Fruit fly (Drosophila melanogaster) whole organism, prepupa: ENCODE measurements around the gene Tusp.
A peak's percentile ranks its signal among the peaks of the same experiment; 100 is the strongest.

Experiments
- CG10631 ChIP-seq: fragments of 200-800 bp; sonication (Bioruptor generic); optimal IDR thresholded peaks from 2 replicates; lab custom pipeline; 2016; ENCODE audit warnings: missing biosample characterization, missing genetic modification characterization
- CG10669 ChIP-seq: fragments of 200-800 bp; sonication (Bioruptor generic); optimal IDR thresholded peaks from 3 replicates; lab custom pipeline; 2018; ENCODE audit warnings: missing biosample characterization, mild to moderate bottlenecking, missing genetic modification characterization, moderate library complexity
- CG11294 ChIP-seq: fragments of 200-800 bp; sonication (Bioruptor generic); IDR thresholded peaks from 2 replicates; pipeline ENCODE4 v1.3.6; 2022; ENCODE audit warnings: missing biosample characterization, missing genetic modification characterization
- CG11762 ChIP-seq: fragments of 200-800 bp; sonication (Bioruptor generic); optimal IDR thresholded peaks from 3 replicates; lab custom pipeline; 2016; ENCODE audit warnings: missing biosample characterization, missing genetic modification characterization; ENCODE audit not compliant: insufficient read depth
- CG11902 ChIP-seq: fragments of 200-800 bp; sonication (Bioruptor generic); optimal IDR thresholded peaks from 3 replicates; lab custom pipeline; 2016; ENCODE audit warnings: missing biosample characterization, missing genetic modification characterization
- CG15336 ChIP-seq: fragments of 200-800 bp; sonication (Bioruptor generic); IDR thresholded peaks from 2 replicates; pipeline ENCODE4 v1.3.6; 2022; ENCODE audit warnings: missing biosample characterization, missing genetic modification characterization
- CG1621 ChIP-seq: fragments of 200-800 bp; sonication (Bioruptor generic); optimal IDR thresholded peaks from 3 replicates; lab custom pipeline; 2018; ENCODE audit warnings: missing biosample characterization, mild to moderate bottlenecking, missing genetic modification characterization
- CG16779 ChIP-seq: fragments of 200-800 bp; sonication (Bioruptor generic); optimal IDR thresholded peaks from 3 replicates; lab custom pipeline; 2017; ENCODE audit warnings: missing biosample characterization, mild to moderate bottlenecking, missing genetic modification characterization
- CG3032 ChIP-seq: fragments of 200-800 bp; optimal IDR thresholded peaks from 2 replicates; lab custom pipeline; 2019; ENCODE audit warnings: missing biosample characterization, mild to moderate bottlenecking, missing genetic modification characterization, moderate library complexity
- CG31627 ChIP-seq: fragments of 200-800 bp; sonication (Bioruptor generic); optimal IDR thresholded peaks from 3 replicates; lab custom pipeline; 2016; ENCODE audit warnings: missing biosample characterization, missing genetic modification characterization
- CG32006 ChIP-seq: fragments of 200-800 bp; sonication (Bioruptor generic); optimal IDR thresholded peaks from 3 replicates; lab custom pipeline; 2017; ENCODE audit warnings: missing biosample characterization, mild to moderate bottlenecking, missing genetic modification characterization
- CG34406 ChIP-seq: fragments of 200-800 bp; sonication (Bioruptor generic); optimal IDR thresholded peaks from 3 replicates; lab custom pipeline; 2016; ENCODE audit warnings: missing biosample characterization, missing genetic modification characterization
- CG3919 ChIP-seq: fragments of 200-800 bp; sonication (Bioruptor generic); optimal IDR thresholded peaks from 3 replicates; lab custom pipeline; 2016; ENCODE audit warnings: missing biosample characterization, missing genetic modification characterization
- CG4318 ChIP-seq: fragments of 200-800 bp; sonication (Bioruptor generic); optimal IDR thresholded peaks from 3 replicates; lab custom pipeline; 2017; ENCODE audit warnings: missing biosample characterization, mild to moderate bottlenecking, missing genetic modification characterization
- CG6163 ChIP-seq: fragments of 200-800 bp; sonication (Bioruptor generic); IDR thresholded peaks from 3 replicates; pipeline ENCODE4 v1.3.6; 2022; ENCODE audit warnings: missing biosample characterization, missing genetic modification characterization
- CG6792 ChIP-seq: fragments of 200-800 bp; sonication (Bioruptor generic); optimal IDR thresholded peaks from 3 replicates; lab custom pipeline; 2016; ENCODE audit warnings: missing biosample characterization, missing genetic modification characterization
- CG6808 ChIP-seq: fragments of 200-800 bp; sonication (Bioruptor generic); optimal IDR thresholded peaks from 3 replicates; lab custom pipeline; 2017; ENCODE audit warnings: missing biosample characterization, missing genetic modification characterization, mild to moderate bottlenecking, moderate library complexity, missing genetic modification reagents
- CG6854 ChIP-seq: fragments of 200-800 bp; sonication (Bioruptor generic); optimal IDR thresholded peaks from 2 replicates; lab custom pipeline; 2017; ENCODE audit warnings: missing biosample characterization, mild to moderate bottlenecking, missing genetic modification characterization
- CG7368 ChIP-seq: fragments of 200-800 bp; sonication (Bioruptor generic); optimal IDR thresholded peaks from 3 replicates; lab custom pipeline; 2016; ENCODE audit warnings: missing biosample characterization, missing genetic modification characterization
- CG8319 ChIP-seq: fragments of 200-800 bp; sonication (Bioruptor generic); optimal IDR thresholded peaks from 3 replicates; lab custom pipeline; 2016; ENCODE audit warnings: missing biosample characterization, missing genetic modification characterization
- CG8632 ChIP-seq: fragments of 200-800 bp; sonication (Bioruptor generic); optimal IDR thresholded peaks from 3 replicates; lab custom pipeline; 2016; ENCODE audit warnings: missing biosample characterization, missing genetic modification characterization
- CG9139 ChIP-seq: fragments of 200-800 bp; sonication (Bioruptor generic); optimal IDR thresholded peaks from 3 replicates; lab custom pipeline; 2017; ENCODE audit warnings: missing biosample characterization, mild to moderate bottlenecking, missing genetic modification characterization
- Eip75B ChIP-seq: fragments of 200-800 bp; sonication (Bioruptor generic); optimal IDR thresholded peaks from 3 replicates; lab custom pipeline; 2016; ENCODE audit warnings: missing biosample characterization, missing genetic modification characterization
- Eip78C ChIP-seq: fragments of 200-800 bp; sonication (Bioruptor generic); peaks from one replicate; lab custom pipeline; 2016; ENCODE audit warnings: missing biosample characterization, missing genetic modification characterization
- Ets21C ChIP-seq: fragments of 200-800 bp; sonication (Bioruptor generic); optimal IDR thresholded peaks from 3 replicates; lab custom pipeline; 2016; ENCODE audit warnings: missing biosample characterization, missing genetic modification characterization
- Ets96B ChIP-seq: fragments of 200-800 bp; optimal IDR thresholded peaks from 2 replicates; lab custom pipeline; 2019; ENCODE audit warnings: missing biosample characterization, mild to moderate bottlenecking, missing genetic modification characterization, moderate library complexity
- Lpt ChIP-seq: fragments of 200-800 bp; sonication (Bioruptor generic); optimal IDR thresholded peaks from 3 replicates; lab custom pipeline; 2016; ENCODE audit warnings: missing biosample characterization, missing genetic modification characterization
- Met ChIP-seq: fragments of 200-800 bp; sonication (Bioruptor generic); optimal IDR thresholded peaks from 3 replicates; lab custom pipeline; 2016; ENCODE audit warnings: missing biosample characterization, missing genetic modification characterization
- OdsH ChIP-seq: fragments of 200-800 bp; sonication (Bioruptor generic); optimal IDR thresholded peaks from 3 replicates; lab custom pipeline; 2016; ENCODE audit warnings: missing biosample characterization, missing genetic modification characterization
- Smox ChIP-seq: fragments of 200-800 bp; sonication (Bioruptor generic); optimal IDR thresholded peaks from 3 replicates; lab custom pipeline; 2016; ENCODE audit warnings: missing biosample characterization, missing genetic modification characterization
- Sox102F ChIP-seq: fragments of 200-800 bp; sonication (Bioruptor generic); optimal IDR thresholded peaks from 2 replicates; lab custom pipeline; 2016; ENCODE audit warnings: missing biosample characterization, mild to moderate bottlenecking, missing genetic modification characterization
- Sox14 ChIP-seq: fragments of 200-800 bp; sonication (Bioruptor generic); optimal IDR thresholded peaks from 3 replicates; lab custom pipeline; 2016; ENCODE audit warnings: missing biosample characterization, missing genetic modification characterization
- Sox15 ChIP-seq: fragments of 200-800 bp; sonication (Bioruptor generic); optimal IDR thresholded peaks from 3 replicates; lab custom pipeline; 2016; ENCODE audit warnings: missing biosample characterization, missing genetic modification characterization
- achi ChIP-seq: fragments of 200-800 bp; sonication (Bioruptor generic); optimal IDR thresholded peaks from 3 replicates; lab custom pipeline; 2016; ENCODE audit warnings: missing biosample characterization, missing genetic modification characterization
- acj6 ChIP-seq: fragments of 200-800 bp; sonication (Bioruptor generic); optimal IDR thresholded peaks from 3 replicates; lab custom pipeline; 2016; ENCODE audit warnings: missing biosample characterization, missing genetic modification characterization
- dac ChIP-seq: fragments of 200-800 bp; sonication (Bioruptor generic); optimal IDR thresholded peaks from 2 replicates; lab custom pipeline; 2017; ENCODE audit warnings: missing biosample characterization, mild to moderate bottlenecking, missing genetic modification characterization
- dsx ChIP-seq: fragments of 200-800 bp; optimal IDR thresholded peaks from 3 replicates; lab custom pipeline; 2019; ENCODE audit warnings: missing biosample characterization, mild to moderate bottlenecking, missing genetic modification characterization, moderate library complexity; ENCODE audit not compliant: poor library complexity, severe bottlenecking
- eg ChIP-seq: fragments of 200-800 bp; sonication (Bioruptor generic); IDR thresholded peaks from 3 replicates; pipeline ENCODE4 v1.3.6; 2022; ENCODE audit warnings: missing biosample characterization, missing genetic modification characterization
- esn ChIP-seq: fragments of 200-800 bp; sonication (Bioruptor generic); optimal IDR thresholded peaks from 2 replicates; lab custom pipeline; 2016; ENCODE audit warnings: missing biosample characterization, mild to moderate bottlenecking, missing genetic modification characterization, moderate library complexity
- fd59A ChIP-seq: fragments of 200-800 bp; sonication (Bioruptor generic); optimal IDR thresholded peaks from 2 replicates; lab custom pipeline; 2017; ENCODE audit warnings: missing biosample characterization, mild to moderate bottlenecking, missing genetic modification characterization, missing genetic modification reagents
- fd85E ChIP-seq: fragments of 200-800 bp; sonication (Bioruptor generic); optimal IDR thresholded peaks from 3 replicates; lab custom pipeline; 2016; ENCODE audit warnings: missing biosample characterization, missing genetic modification characterization
- fkh ChIP-seq: fragments of 200-800 bp; sonication (Bioruptor generic); optimal IDR thresholded peaks from 3 replicates; lab custom pipeline; 2017; ENCODE audit warnings: missing biosample characterization, mild to moderate bottlenecking, missing genetic modification characterization, moderate library complexity
- lz ChIP-seq: fragments of 200-800 bp; sonication (Bioruptor generic); optimal IDR thresholded peaks from 3 replicates; lab custom pipeline; 2016; ENCODE audit warnings: missing biosample characterization, missing genetic modification characterization
- net ChIP-seq: fragments of 200-800 bp; sonication (Bioruptor generic); optimal IDR thresholded peaks from 3 replicates; lab custom pipeline; 2016; ENCODE audit warnings: missing biosample characterization, missing genetic modification characterization
- svp ChIP-seq: fragments of 200-800 bp; sonication (Bioruptor generic); peaks from one replicate; lab custom pipeline; 2016; ENCODE audit warnings: missing biosample characterization, missing genetic modification characterization
- topi ChIP-seq: fragments of 200-800 bp; sonication (Bioruptor generic); optimal IDR thresholded peaks from 3 replicates; lab custom pipeline; 2016; ENCODE audit warnings: missing biosample characterization, missing genetic modification characterization
- vri ChIP-seq: fragments of 200-800 bp; sonication (Bioruptor generic); optimal IDR thresholded peaks from 3 replicates; lab custom pipeline; 2016; ENCODE audit warnings: missing biosample characterization, mild to moderate bottlenecking, missing genetic modification characterization

The Tusp gene

DNA sequence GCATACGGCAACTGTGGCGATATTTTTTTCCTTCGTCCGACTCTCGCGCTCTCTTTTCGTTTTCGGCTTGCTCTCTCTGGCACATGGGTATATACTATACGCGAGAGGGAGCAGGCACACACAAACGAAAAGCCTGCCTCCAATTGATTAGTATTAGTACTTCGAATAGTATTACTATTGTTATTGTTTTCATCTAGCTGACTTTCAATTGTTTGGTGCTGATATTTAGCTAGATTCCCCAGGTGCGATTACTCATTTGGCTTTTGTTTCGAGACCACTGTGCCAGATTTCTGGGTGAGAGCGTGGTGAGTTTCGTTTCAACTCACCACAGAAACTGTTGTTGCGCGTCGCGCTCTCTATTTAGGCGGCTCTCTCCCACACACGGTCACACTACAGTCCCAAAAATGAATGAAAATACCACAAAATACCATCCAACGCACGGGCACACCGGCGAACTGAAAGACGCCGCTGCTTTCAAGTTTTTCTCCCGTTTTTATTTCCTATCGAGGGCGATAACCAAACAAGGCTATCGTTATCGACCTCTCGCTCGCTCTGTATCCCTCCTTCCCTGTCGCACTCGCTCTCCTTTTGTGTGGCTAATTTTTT lies 26.3 kb upstream of the Tusp start (continued):
- TF ChIP-seq Smox (GFP tag; lab: Kevin White, UChicago) (no peak), Eip75B (GFP tag; lab: Kevin White, UChicago) (peak; percentile 86), CG1621 (tag; lab: Kevin White, UChicago) (peak; percentile 68), Sox14 (GFP tag; lab: Kevin White, UChicago) (peak; percentile 79), eg (no peak), dac (no peak), CG32006 (GFP tag; lab: Kevin White, UChicago) (peak; percentile 71), CG10631 (peak; percentile 43), Ets96B (tag; lab: Kevin White, UChicago) (peak; percentile 70), CG11294 (GFP tag; lab: Robert Waterston, UW) (no peak), Met (GFP tag; lab: Kevin White, UChicago) (peak; percentile 84), CG8632 (GFP tag; lab: Kevin White, UChicago) (peak; percentile 69), CG8319 (peak; percentile 45), fd85E (GFP tag; lab: Kevin White, UChicago) (peak; percentile 42), dsx (GFP tag; lab: Kevin White, UChicago) (peak; percentile 71), CG4318 (GFP tag; lab: Kevin White, UChicago) (no peak), achi (GFP tag; lab: Kevin White, UChicago) (peak; percentile 84), Ets21C (GFP tag; lab: Kevin White, UChicago) (peak; percentile 14), CG16779 (tag; lab: Kevin White, UChicago) (peak; percentile 91), CG6808 (GFP tag; lab: Kevin White, UChicago) (peak; percentile 71), vri (GFP tag; lab: Kevin White, UChicago) (peak; percentile 83), CG31627 (peak; percentile 65), CG11902 (GFP tag; lab: Kevin White, UChicago) (peak; percentile 30), fd59A (GFP tag; lab: Kevin White, UChicago) (no peak), CG10669 (GFP tag; lab: Kevin White, UChicago) (peak; percentile 67), OdsH (peak; percentile 83), lz (GFP tag; lab: Kevin White, UChicago) (peak; percentile 67), Lpt (GFP tag; lab: Kevin White, UChicago) (peak; percentile 69), CG6792 (GFP tag; lab: Kevin White, UChicago) (peak; percentile 74), CG3919 (GFP tag; lab: Kevin White, UChicago) (peak; percentile 80), svp (GFP tag; lab: Kevin White, UChicago) (peak; percentile 85), net (GFP tag; lab: Kevin White, UChicago) (peak; percentile 87), CG11762 (peak; percentile 75), CG15336 (GFP tag; lab: Robert Waterston, UW) (no peak), topi (peak; percentile 86), acj6 (GFP tag; lab: Kevin White, UChicago) (peak; percentile 72), CG7368 (GFP tag; lab: Kevin White, UChicago) (peak; percentile 87), Eip78C (peak; percentile 95), CG3032 (tag; lab: Kevin White, UChicago) (peak; percentile 55), esn (GFP tag; lab: Kevin White, UChicago) (peak; percentile 79), CG34406 (GFP tag; lab: Kevin White, UChicago) (peak; percentile 69)

DNA sequence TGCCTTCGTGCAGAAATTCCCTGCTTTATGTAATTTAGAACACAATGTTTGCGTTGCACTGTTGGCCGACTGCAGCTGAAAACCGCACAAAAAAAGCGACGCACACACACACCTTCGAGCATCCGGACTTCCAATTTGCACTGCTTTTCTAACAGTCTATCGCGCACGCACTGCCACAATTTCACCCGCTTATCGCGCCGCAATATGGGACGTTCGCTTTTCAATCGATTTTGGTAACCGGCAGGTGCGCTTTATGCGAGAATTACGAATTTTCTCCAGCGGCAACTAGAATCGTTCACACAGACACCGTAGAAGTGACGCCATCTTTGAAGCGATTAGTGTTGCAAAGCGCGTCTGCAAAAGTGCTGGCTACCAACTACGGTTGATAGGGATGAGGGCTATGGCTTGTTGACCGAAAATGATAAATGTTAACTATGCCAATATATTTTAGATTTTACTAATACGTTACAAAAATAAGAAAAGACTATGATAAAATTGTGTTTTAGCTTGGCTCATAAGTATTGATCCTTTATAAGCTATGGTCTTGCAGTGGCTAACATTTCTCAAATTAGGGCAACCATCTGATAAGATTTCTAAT lies 25.7 kb upstream of the Tusp start, which contains the start of gene wdb:
Gene wdb (minus strand): TSS at position 352 of the 598 bp plus-strand sequence.
- TF ChIP-seq CG8632 (GFP tag; lab: Kevin White, UChicago) (no peak), CG6163 (GFP tag; lab: Robert Waterston, UW) (no peak), CG7368 (GFP tag; lab: Kevin White, UChicago) (peak; percentile 48), CG32006 (GFP tag; lab: Kevin White, UChicago) (no peak), acj6 (GFP tag; lab: Kevin White, UChicago) (no peak), CG3032 (tag; lab: Kevin White, UChicago) (peak; percentile 29), fd59A (GFP tag; lab: Kevin White, UChicago) (no peak), esn (GFP tag; lab: Kevin White, UChicago) (peak; percentile 71), CG10631 (no peak), OdsH (no peak), Sox102F (GFP tag; lab: Kevin White, UChicago) (peak; percentile 56), dsx (GFP tag; lab: Kevin White, UChicago) (no peak), fd85E (GFP tag; lab: Kevin White, UChicago) (no peak), CG6808 (GFP tag; lab: Kevin White, UChicago) (no peak), Lpt (GFP tag; lab: Kevin White, UChicago) (no peak), CG11762 (peak; percentile 9), Sox15 (GFP tag; lab: Kevin White, UChicago) (no peak), fkh (no peak), CG9139 (GFP tag; lab: Kevin White, UChicago) (no peak), CG4318 (GFP tag; lab: Kevin White, UChicago) (no peak), lz (GFP tag; lab: Kevin White, UChicago) (peak; percentile 71), Ets21C (GFP tag; lab: Kevin White, UChicago) (peak; percentile 65), CG6854 (GFP tag; lab: Kevin White, UChicago) (peak; percentile 33), CG6792 (GFP tag; lab: Kevin White, UChicago) (peak; percentile 33)
